Worm (Caenorhabditis elegans) whole organism, L1 larva: Measurements from ENCODE around the gene ZK470.2.
A peak's percentile ranks its signal among the peaks of the same experiment; 100 is the strongest.

Experiments
- C04F5.9 ChIP-seq: sonication (generic microtip); optimal IDR thresholded peaks from 2 replicates; lab custom pipeline; 2016; ENCODE audit warnings: missing genetic modification characterization, missing compliant biosample characterization
- C34B4.2 ChIP-seq: sonication (generic microtip); optimal IDR thresholded peaks from 2 replicates; lab custom pipeline; 2017; ENCODE audit warnings: mild to moderate bottlenecking, missing genetic modification characterization, missing compliant biosample characterization
- aly-2 ChIP-seq: fragments of 150-350 bp; optimal IDR thresholded peaks from 2 replicates; lab custom pipeline; 2014; ENCODE audit warnings: missing biosample characterization, missing genetic modification characterization
- blmp-1 ChIP-seq: fragments of 150-350 bp; optimal IDR thresholded peaks from 2 replicates; lab custom pipeline; 2014; ENCODE audit warnings: missing biosample characterization, missing genetic modification characterization
- ceh-88 ChIP-seq: fragments of 200-800 bp; sonication (Bioruptor generic); IDR thresholded peaks from 2 replicates; pipeline ENCODE4 v1.3.6; 2022; ENCODE audit warnings: missing genetic modification characterization, missing compliant biosample characterization
- ceh-90 ChIP-seq: sonication (generic microtip); optimal IDR thresholded peaks from 2 replicates; lab custom pipeline; 2016; ENCODE audit warnings: missing genetic modification characterization, missing compliant biosample characterization
- dpl-1 ChIP-seq, 3 experiments: fragments of 150-350 bp in 2 of 3; sonication (generic microtip) in 1 of 3; optimal IDR thresholded peaks; 2 replicates each; lab custom pipeline; 2014 to 2017; ENCODE audit warnings: missing biosample characterization in 3 of 3, missing genetic modification characterization in 3 of 3, missing genetic modification reagents in 3 of 3
- dsc-1 ChIP-seq: sonication (generic microtip); optimal IDR thresholded peaks from 2 replicates; lab custom pipeline; 2016; ENCODE audit warnings: mild to moderate bottlenecking, missing genetic modification characterization, missing compliant biosample characterization
- egl-27 ChIP-seq, 2 experiments: fragments of 150-350 bp in 1 of 2; sonication (generic microtip); optimal IDR thresholded peaks; 3 replicates each; lab custom pipeline; 2017 to 2018; ENCODE audit warnings: missing biosample characterization in 2 of 2, missing genetic modification characterization in 2 of 2, missing genetic modification reagents in 2 of 2
- elt-3 ChIP-seq, 6 experiments: fragments of 150-350 bp in 1 of 6; sonication (generic microtip); optimal IDR thresholded peaks; 2 replicates each; lab custom pipeline; 2017 to 2018; ENCODE audit warnings: missing biosample characterization in 6 of 6, missing genetic modification characterization in 6 of 6, inconsistent platforms in 1 of 6
- fkh-4 ChIP-seq: sonication (generic microtip); optimal IDR thresholded peaks from 2 replicates; lab custom pipeline; 2016; ENCODE audit warnings: missing compliant biosample characterization, missing genetic modification characterization, borderline replicate concordance
- grh-1 ChIP-seq: fragments of 200-800 bp; sonication (Bioruptor generic); IDR thresholded peaks from 2 replicates; pipeline ENCODE4 v1.3.6; 2022; ENCODE audit warnings: missing genetic modification reagents, missing genetic modification characterization, missing compliant biosample characterization
- hlh-4 ChIP-seq: sonication (generic microtip); optimal IDR thresholded peaks from 2 replicates; lab custom pipeline; 2016; ENCODE audit warnings: mild to moderate bottlenecking, missing genetic modification characterization, missing compliant biosample characterization
- hpl-2 ChIP-seq: fragments of 150-350 bp; optimal IDR thresholded peaks from 2 replicates; lab custom pipeline; 2014; ENCODE audit warnings: missing biosample characterization, missing genetic modification reagents, missing genetic modification characterization
- irx-1 ChIP-seq: sonication (generic microtip); optimal IDR thresholded peaks from 2 replicates; lab custom pipeline; 2016; ENCODE audit warnings: missing genetic modification characterization, missing compliant biosample characterization
- isw-1 ChIP-seq: fragments of 200-800 bp; sonication (Bioruptor generic); IDR thresholded peaks from 2 replicates; pipeline ENCODE4 v1.3.6; 2022; ENCODE audit warnings: missing genetic modification characterization, missing compliant biosample characterization
- jun-1 ChIP-seq: fragments of 150-350 bp; optimal IDR thresholded peaks from 2 replicates; lab custom pipeline; 2014; ENCODE audit warnings: missing biosample characterization, missing genetic modification reagents, missing genetic modification characterization
- lin-14 ChIP-seq: fragments of 200-800 bp; sonication (Bioruptor generic); optimal IDR thresholded peaks from 2 replicates; lab custom pipeline; 2018; ENCODE audit warnings: mild to moderate bottlenecking, missing genetic modification characterization, moderate library complexity, missing compliant biosample characterization
- lin-15B ChIP-seq: fragments of 150-350 bp; sonication (generic microtip); optimal IDR thresholded peaks from 3 replicates; lab custom pipeline; 2014; ENCODE audit warnings: missing biosample characterization, missing genetic modification characterization
- lin-35 ChIP-seq, 2 experiments: fragments of 150-350 bp; optimal IDR thresholded peaks; 2 replicates each; lab custom pipeline; 2014; ENCODE audit warnings: missing biosample characterization in 2 of 2, missing genetic modification characterization in 2 of 2, missing genetic modification reagents in 2 of 2
- lin-39 ChIP-seq: fragments of 150-350 bp; optimal IDR thresholded peaks from 2 replicates; lab custom pipeline; 2014; ENCODE audit warnings: missing biosample characterization, missing genetic modification reagents, missing genetic modification characterization
- lir-3 ChIP-seq: sonication (generic microtip); optimal IDR thresholded peaks from 2 replicates; lab custom pipeline; 2016; ENCODE audit warnings: mild to moderate bottlenecking, missing genetic modification characterization, moderate library complexity, missing compliant biosample characterization; ENCODE audit not compliant: poor library complexity
- lsy-2 ChIP-seq, 2 experiments: fragments of 150-350 bp; optimal IDR thresholded peaks; 2 replicates each; lab custom pipeline; 2014; ENCODE audit warnings: missing biosample characterization in 2 of 2, missing genetic modification characterization in 2 of 2
- mab-9 ChIP-seq: fragments of 200-800 bp; sonication (Bioruptor generic); IDR thresholded peaks from 2 replicates; pipeline ENCODE4 v1.3.6; 2022; ENCODE audit warnings: missing genetic modification reagents, missing genetic modification characterization, missing compliant biosample characterization
- mef-2 ChIP-seq: fragments of 150-350 bp; optimal IDR thresholded peaks from 2 replicates; lab custom pipeline; 2014; ENCODE audit warnings: missing biosample characterization, missing genetic modification characterization
- nhr-19 ChIP-seq: fragments of 200-800 bp; sonication (Bioruptor generic); conservative IDR thresholded peaks from 2 replicates; pipeline ENCODE4 v1.3.6; 2022; ENCODE audit warnings: missing genetic modification characterization, missing compliant biosample characterization
- nhr-20 ChIP-seq: sonication (generic microtip); optimal IDR thresholded peaks from 2 replicates; lab custom pipeline; 2016; ENCODE audit warnings: mild to moderate bottlenecking, missing genetic modification characterization, missing compliant biosample characterization
- nhr-237 ChIP-seq: fragments of 150-350 bp; optimal IDR thresholded peaks from 2 replicates; lab custom pipeline; 2014; ENCODE audit warnings: missing biosample characterization, missing genetic modification characterization
- nhr-28 ChIP-seq: fragments of 150-350 bp; optimal IDR thresholded peaks from 2 replicates; lab custom pipeline; 2014; ENCODE audit warnings: missing biosample characterization, missing genetic modification characterization
- nhr-71 ChIP-seq: sonication (generic microtip); optimal IDR thresholded peaks from 2 replicates; lab custom pipeline; 2016; ENCODE audit warnings: mild to moderate bottlenecking, missing genetic modification characterization, moderate library complexity, missing compliant biosample characterization
- nhr-77 ChIP-seq: fragments of 150-350 bp; optimal IDR thresholded peaks from 2 replicates; lab custom pipeline; 2014; ENCODE audit warnings: missing biosample characterization, missing genetic modification characterization
- nhr-84 ChIP-seq: sonication (generic microtip); optimal IDR thresholded peaks from 2 replicates; lab custom pipeline; 2017; ENCODE audit warnings: missing biosample characterization, missing genetic modification characterization
- nhr-90 ChIP-seq: sonication (generic microtip); optimal IDR thresholded peaks from 2 replicates; lab custom pipeline; 2016; ENCODE audit warnings: mild to moderate bottlenecking, missing genetic modification characterization, missing compliant biosample characterization; ENCODE audit not compliant: poor library complexity
- pax-3 ChIP-seq: fragments of 200-800 bp; sonication (Bioruptor generic); optimal IDR thresholded peaks from 2 replicates; lab custom pipeline; 2018; ENCODE audit warnings: mild to moderate bottlenecking, missing genetic modification characterization, moderate library complexity, missing compliant biosample characterization
- pqm-1 ChIP-seq: sonication (generic microtip); optimal IDR thresholded peaks from 3 replicates; lab custom pipeline; 2017; ENCODE audit warnings: missing biosample characterization, missing genetic modification characterization
- rnt-1 ChIP-seq: sonication (generic microtip); optimal IDR thresholded peaks from 2 replicates; lab custom pipeline; 2016; ENCODE audit warnings: mild to moderate bottlenecking, missing genetic modification characterization, moderate library complexity, missing compliant biosample characterization
- skn-1 ChIP-seq: fragments of 150-350 bp; optimal IDR thresholded peaks from 2 replicates; lab custom pipeline; 2014; ENCODE audit warnings: missing biosample characterization, missing genetic modification characterization
- snpc-4 ChIP-seq: fragments of 150-350 bp; optimal IDR thresholded peaks from 2 replicates; lab custom pipeline; 2014; ENCODE audit warnings: missing biosample characterization, missing genetic modification characterization
- snu-23 ChIP-seq: sonication (generic microtip); optimal IDR thresholded peaks from 2 replicates; lab custom pipeline; 2016; ENCODE audit warnings: missing genetic modification characterization, missing compliant biosample characterization
- sptf-1 ChIP-seq: fragments of 150-350 bp; optimal IDR thresholded peaks from 2 replicates; lab custom pipeline; 2014; ENCODE audit warnings: missing biosample characterization, missing genetic modification characterization
- swsn-7 ChIP-seq: sonication (generic microtip); optimal IDR thresholded peaks from 2 replicates; lab custom pipeline; 2016; ENCODE audit warnings: missing genetic modification characterization, missing compliant biosample characterization
- tbx-2 ChIP-seq: sonication (generic microtip); optimal IDR thresholded peaks from 2 replicates; lab custom pipeline; 2016; ENCODE audit warnings: missing genetic modification characterization, missing compliant biosample characterization
- unc-30 ChIP-seq: sonication (generic microtip); optimal IDR thresholded peaks from 2 replicates; lab custom pipeline; 2017; ENCODE audit warnings: missing biosample characterization, missing genetic modification characterization
- unc-86 ChIP-seq: sonication (generic microtip); optimal IDR thresholded peaks from 2 replicates; lab custom pipeline; 2016; ENCODE audit warnings: missing genetic modification characterization, missing compliant biosample characterization
- unc-98 ChIP-seq: fragments of 200-800 bp; sonication (Bioruptor generic); IDR thresholded peaks from 2 replicates; pipeline ENCODE4 v1.3.6; 2022; ENCODE audit warnings: missing genetic modification characterization, missing compliant biosample characterization
- ztf-11 ChIP-seq, 2 experiments: sonication (generic microtip); optimal IDR thresholded peaks; 2 replicates each; lab custom pipeline; 2016 to 2017; ENCODE audit warnings: missing genetic modification characterization in 2 of 2, missing biosample characterization in 1 of 2, missing compliant biosample characterization in 1 of 2

The ZK470.2 gene

ce11 chrX:4131354-4131753 lies 3.6 kb upstream of the ZK470.2 start:
- TF ChIP-seq nhr-20 (peak; percentile 61), blmp-1 (tag; lab: Kevin White, UChicago) (no peak), jun-1 (tag; lab: Kevin White, UChicago) (no peak), elt-3 (tag; optimal IDR thresholded peaks at IDR 0.05; lab: Kevin White, UChicago) (no peak), lin-35 (GFP tag; optimal IDR thresholded peaks at IDR 0.05; lab: Kevin White, UChicago) (no peak), ceh-88 (GFP tag; lab: Robert Waterston, UW) (no peak), lin-15B (tag; lab: Kevin White, UChicago) (no peak), nhr-84 (no peak), snpc-4 (no peak), fkh-4 (no peak), hlh-4 (tag; lab: Kevin White, UChicago) (no peak), lin-39 (peak; percentile 49), swsn-7 (tag; lab: Kevin White, UChicago) (no peak), hpl-2 (GFP tag; lab: Kevin White, UChicago) (no peak), dpl-1 (GFP tag; optimal IDR thresholded peaks at IDR 0.05; lab: Kevin White, UChicago) (no peak), rnt-1 (tag; lab: Kevin White, UChicago) (peak; percentile 63), mef-2 (no peak), skn-1 (tag; lab: Kevin White, UChicago) (no peak), unc-86 (tag; lab: Kevin White, UChicago) (no peak), nhr-28 (tag; lab: Kevin White, UChicago) (no peak), egl-27 (tag; optimal IDR thresholded peaks at IDR 0.05; lab: Kevin White, UChicago) (no peak), grh-1 (GFP tag; lab: Robert Waterston, UW) (no peak), C04F5.9 (tag; lab: Kevin White, UChicago) (no peak), pqm-1 (tag; lab: Kevin White, UChicago) (no peak), aly-2 (tag; lab: Kevin White, UChicago) (no peak), dsc-1 (tag; lab: Kevin White, UChicago) (no peak), irx-1 (tag; lab: Kevin White, UChicago) (no peak), snu-23 (GFP tag; lab: Kevin White, UChicago) (peak; percentile 50), tbx-2 (tag; lab: Kevin White, UChicago) (peak; percentile 17), ztf-11 (tag; optimal IDR thresholded peaks at IDR 0.05; lab: Kevin White, UChicago) (no peak), nhr-19 (GFP tag; lab: Robert Waterston, UW) (peak; percentile 72), sptf-1 (no peak), nhr-77 (no peak), lir-3 (tag; lab: Kevin White, UChicago) (no peak), unc-30 (tag; lab: Kevin White, UChicago) (no peak), nhr-90 (tag; lab: Kevin White, UChicago) (no peak), nhr-71 (peak; percentile 83), nhr-237 (no peak), unc-98 (GFP tag; lab: Robert Waterston, UW) (no peak), ceh-90 (tag; lab: Kevin White, UChicago) (no peak), C34B4.2 (no peak), isw-1 (no peak), lsy-2 (tag; optimal IDR thresholded peaks at IDR 0.05; lab: Kevin White, UChicago) (peak in 1 of 2 experiments; percentile 25), pax-3 (tag; lab: Kevin White, UChicago) (no peak), mab-9 (GFP tag; lab: Robert Waterston, UW) (no peak), lin-14 (GFP tag; lab: Kevin White, UChicago) (peak; percentile 56)
